Worm (Caenorhabditis elegans): Measurements from ENCODE around the gene grsp-4.

Gene grsp-4

DNA sequence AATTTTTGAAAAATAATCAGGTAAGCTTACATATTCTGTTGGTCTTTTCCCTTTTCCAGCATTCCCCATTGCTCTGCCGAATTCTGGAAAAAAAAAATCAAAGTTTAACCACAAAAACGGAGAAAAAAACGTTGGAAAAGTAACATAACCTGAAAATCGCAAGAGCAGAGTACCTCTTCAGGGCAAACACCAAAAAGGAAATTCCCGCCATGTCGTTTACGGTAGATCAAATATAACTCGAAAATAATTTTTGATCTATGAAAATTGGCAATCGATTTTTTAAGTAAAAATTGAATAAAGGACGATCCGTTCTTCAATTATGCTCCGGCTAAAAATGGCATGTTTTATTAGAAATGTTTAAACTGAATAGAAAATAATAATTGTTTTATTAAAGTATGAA is 21.3 kb upstream of the grsp-4 start, which contains the start of gene C50E3.11:
Gene C50E3.11, minus strand, starts transcription at position 83 of the 400 bp plus-strand sequence.
- TF ChIP-seq nhr-12 (tag; optimal IDR thresholded peaks at IDR 0.05) (no peak), nhr-237 (tag; optimal IDR thresholded peaks at IDR 0.05) (no peak), ztf-11 (tag; optimal IDR thresholded peaks at IDR 0.05) (no peak), snpc-4 (tag; optimal IDR thresholded peaks at IDR 0.05) (no peak), ham-2 (GFP tag; optimal IDR thresholded peaks at IDR 0.05) (no peak), unc-62 (GFP tag; optimal IDR thresholded peaks at IDR 0.05) (no peak), ces-1 (GFP tag; optimal IDR thresholded peaks at IDR 0.05) (no peak), ceh-39 (tag; optimal IDR thresholded peaks at IDR 0.05) (no peak)

- TF ChIP-seq hlh-1 (tag; optimal IDR thresholded peaks at IDR 0.05) (no peak), nhr-2 (tag; optimal IDR thresholded peaks at IDR 0.05) (no peak), elt-3 (tag; optimal IDR thresholded peaks at IDR 0.05) (no peak)
Measured at ce11 chrV:7604858-7605257, 19.9 kb upstream of the grsp-4 start, which contains the start of gene clec-213. TSS of gene clec-213 (plus strand) at chrV:7605158.

- TF ChIP-seq ceh-43 (GFP tag; optimal IDR thresholded peaks at IDR 0.05) (no peak), M03D4.4 (tag; optimal IDR thresholded peaks at IDR 0.05) (no peak), ham-2 (GFP tag; optimal IDR thresholded peaks at IDR 0.05) (no peak), nhr-76 (tag; optimal IDR thresholded peaks at IDR 0.05) (no peak), nhr-28 (tag; optimal IDR thresholded peaks at IDR 0.05) (no peak), unc-120 (tag; optimal IDR thresholded peaks at IDR 0.05; ENCODE audit: poor library complexity, severe bottlenecking) (no peak), lin-32 (GFP tag; optimal IDR thresholded peaks at IDR 0.05) (no peak), lin-13 (tag; optimal IDR thresholded peaks at IDR 0.05) (no peak), bed-3 (GFP tag; optimal IDR thresholded peaks at IDR 0.05) (no peak), ces-1 (GFP tag; optimal IDR thresholded peaks at IDR 0.05) (no peak), elt-1 (tag; optimal IDR thresholded peaks at IDR 0.05; ENCODE audit: borderline replicate concordance, insufficient read depth) (no peak), mab-5 (tag; optimal IDR thresholded peaks at IDR 0.05) (no peak), blmp-1 (tag; optimal IDR thresholded peaks at IDR 0.05) (no peak), elt-3 (tag; optimal IDR thresholded peaks at IDR 0.05) (no peak), snpc-4 (tag; optimal IDR thresholded peaks at IDR 0.05) (no peak), sptf-1 (tag; optimal IDR thresholded peaks at IDR 0.05) (no peak), hlh-1 (tag; optimal IDR thresholded peaks at IDR 0.05) (no peak), mep-1 (tag; optimal IDR thresholded peaks at IDR 0.05) (no peak)
Measured at ce11 chrV:7609698-7610420, 14.9 kb upstream of the grsp-4 start, which contains the start of the genes folt-3 and clec-214. TSS of gene folt-3 (minus strand) at chrV:7609748. TSS of gene clec-214 (plus strand) at chrV:7610370.

ce11 chrV:7612044-7612443 is 12.7 kb upstream of the grsp-4 start, which contains the start of gene clec-215:
TSS of gene clec-215 (plus strand) at chrV:7612344.
- TF ChIP-seq cnd-1 (tag; optimal IDR thresholded peaks at IDR 0.05): no peak
- TF ChIP-seq unc-62 (GFP tag; optimal IDR thresholded peaks at IDR 0.05): no peak
- TF ChIP-seq ztf-11 (tag; optimal IDR thresholded peaks at IDR 0.05): no peak
- TF ChIP-seq sptf-1 (tag; optimal IDR thresholded peaks at IDR 0.05): no peak
- TF ChIP-seq sem-2 (GFP tag; optimal IDR thresholded peaks at IDR 0.05): no peak
- no peak for TF ChIP-seq zip-8 (tag; optimal IDR thresholded peaks at IDR 0.05)
- no peak for TF ChIP-seq ceh-43 (GFP tag; optimal IDR thresholded peaks at IDR 0.05)
- TF ChIP-seq unc-120 (tag; optimal IDR thresholded peaks at IDR 0.05; ENCODE audit: poor library complexity, severe bottlenecking): no peak
- TF ChIP-seq flh-1 (GFP tag; optimal IDR thresholded peaks at IDR 0.05): no peak
- no peak for TF ChIP-seq nhr-12 (tag; optimal IDR thresholded peaks at IDR 0.05)
- no peak for TF ChIP-seq nhr-76 (tag; optimal IDR thresholded peaks at IDR 0.05)
- no peak for TF ChIP-seq ceh-83 (GFP tag; optimal IDR thresholded peaks at IDR 0.05)
- TF ChIP-seq blmp-1 (tag; optimal IDR thresholded peaks at IDR 0.05): no peak
- TF ChIP-seq unc-39 (tag; optimal IDR thresholded peaks at IDR 0.05): no peak
- no peak for TF ChIP-seq hlh-1 (tag; optimal IDR thresholded peaks at IDR 0.05)
- no peak for TF ChIP-seq bed-3 (GFP tag; optimal IDR thresholded peaks at IDR 0.05)
- TF ChIP-seq tbx-8 (GFP tag; optimal IDR thresholded peaks at IDR 0.05): no peak
- no peak for TF ChIP-seq M03D4.4 (tag; optimal IDR thresholded peaks at IDR 0.05)

ce11 chrV:7618114-7618513 is 6.6 kb upstream of the grsp-4 start, which contains the start of gene C50E3.15:
TSS of gene C50E3.15 (plus strand) at chrV:7618414.
- no peak for TF ChIP-seq bed-3 (GFP tag; optimal IDR thresholded peaks at IDR 0.05)

All from whole organism, mixed stage, embryonic.